Worm (Caenorhabditis elegans) whole organism, L2 larva: ENCODE measurements around the gene R13H7.2.

Experiments used
- Y55F3AM.14 ChIP-seq: fragments of 200-800 bp; sonication (Bioruptor generic); optimal IDR thresholded peaks from 2 replicates; lab custom pipeline; 2018; ENCODE audit warnings: mild to moderate bottlenecking, missing genetic modification characterization, missing compliant biosample characterization
- aly-2 ChIP-seq: fragments of 150-350 bp; optimal IDR thresholded peaks from 2 replicates; lab custom pipeline; 2014; ENCODE audit warnings: missing biosample characterization, missing genetic modification characterization
- dmd-4 ChIP-seq: sonication (generic microtip); optimal IDR thresholded peaks from 2 replicates; lab custom pipeline; 2017; ENCODE audit warnings: missing biosample characterization, missing genetic modification characterization
- fos-1 ChIP-seq: fragments of 150-350 bp; optimal IDR thresholded peaks from 2 replicates; lab custom pipeline; 2014; ENCODE audit warnings: missing biosample characterization, missing genetic modification characterization
- lin-39 ChIP-seq: fragments of 150-350 bp; optimal IDR thresholded peaks from 2 replicates; lab custom pipeline; 2014; ENCODE audit warnings: missing biosample characterization, missing genetic modification reagents, missing genetic modification characterization
- lsy-2 ChIP-seq, 2 experiments: fragments of 150-350 bp in 1 of 2; sonication (generic microtip) in 1 of 2; optimal IDR thresholded peaks; 2 replicates each; lab custom pipeline; 2014 to 2017; ENCODE audit warnings: missing biosample characterization in 2 of 2, missing genetic modification characterization in 2 of 2
- mdl-1 ChIP-seq, 2 experiments: fragments of 150-350 bp in 1 of 2; sonication (generic microtip) in 1 of 2; optimal IDR thresholded peaks; 2 replicates each; lab custom pipeline; 2017; ENCODE audit warnings: missing biosample characterization in 2 of 2, missing genetic modification characterization in 2 of 2
- skn-1 ChIP-seq: sonication (generic microtip); optimal IDR thresholded peaks from 2 replicates; lab custom pipeline; 2017; ENCODE audit warnings: missing biosample characterization, missing genetic modification characterization
- sma-9 ChIP-seq, 2 experiments: fragments of 150-350 bp in 1 of 2; sonication (generic microtip) in 1 of 2; optimal IDR thresholded peaks; 2 replicates each; lab custom pipeline; 2014 to 2016; ENCODE audit warnings: missing genetic modification characterization in 2 of 2, mild to moderate bottlenecking in 1 of 2, missing biosample characterization in 1 of 2, missing compliant biosample characterization in 1 of 2, missing genetic modification reagents in 1 of 2, moderate library complexity in 1 of 2

The R13H7.2 gene

ce11 chrIV:6802132-6802531 lies 57.0 kb downstream of the R13H7.2 start, which contains the start of the genes cest-4 and C17H12.11:
TSS of gene cest-4 (minus strand) at chrIV:6802337.
TSS of gene C17H12.11 (plus strand) at chrIV:6802387.
- TF ChIP-seq dmd-4 (tag; lab: Kevin White, UChicago) (no peak), skn-1 (peak; percentile 34), lin-39 (tag; lab: Kevin White, UChicago) (no peak), sma-9 (GFP tag; optimal IDR thresholded peaks at IDR 0.05; lab: Kevin White, UChicago) (peak; percentile 43), sma-9 (tag; optimal IDR thresholded peaks at IDR 0.05; lab: Kevin White, UChicago) (no peak), lsy-2 (tag; optimal IDR thresholded peaks at IDR 0.05; lab: Kevin White, UChicago) (no peak), Y55F3AM.14 (GFP tag; lab: Kevin White, UChicago) (no peak), aly-2 (tag; lab: Kevin White, UChicago) (no peak), fos-1 (peak; percentile 95), mdl-1 (tag; optimal IDR thresholded peaks at IDR 0.05; lab: Kevin White, UChicago) (no peak)
